Fruit fly (Drosophila melanogaster): ENCODE measurements around the gene ng1.

The ng1 gene

dm6 chrX:3255569-3256309, 13.5 kb downstream of the ng1 start (continued):
- TF ChIP-seq Awh (GFP tag; IDR thresholded peaks at IDR 0.05) (peak; percentile 87), Doc2 (GFP tag; IDR thresholded peaks at IDR 0.05) (peak; percentile 66), Atf-2 (GFP tag; optimal IDR thresholded peaks at IDR 0.05) (peak; percentile 95), CG11398 (GFP tag; optimal IDR thresholded peaks at IDR 0.05) (peak; percentile 91), dm (GFP tag; optimal IDR thresholded peaks at IDR 0.05) (peak; percentile 87), CG11456 (GFP tag; IDR thresholded peaks at IDR 0.05) (peak; percentile 92), ci (GFP tag; IDR thresholded peaks at IDR 0.05) (peak; percentile 90), seq (GFP tag; IDR thresholded peaks at IDR 0.05) (peak; percentile 96), yki (optimal IDR thresholded peaks at IDR 0.05) (no peak), CG14965 (GFP tag; optimal IDR thresholded peaks at IDR 0.05; ENCODE audit: borderline replicate concordance) (peak; percentile 51), NFAT (GFP tag; IDR thresholded peaks at IDR 0.05) (peak; percentile 86), CG12391 (tag; optimal IDR thresholded peaks at IDR 0.05) (peak; percentile 95), Kr (GFP tag; optimal IDR thresholded peaks at IDR 0.05) (no peak), grau (tag; optimal IDR thresholded peaks at IDR 0.05) (peak; percentile 93), CG8765 (GFP tag; IDR thresholded peaks at IDR 0.05) (peak; percentile 41; the same call in 1 of the 2 replicates), CG12219 (GFP tag; optimal IDR thresholded peaks at IDR 0.05) (peak; percentile 81), Atf6 (GFP tag; IDR thresholded peaks at IDR 0.05) (peak; percentile 96), CG3065 (GFP tag; optimal IDR thresholded peaks at IDR 0.05) (peak; percentile 82), lmd (GFP tag; IDR thresholded peaks at IDR 0.05) (peak; percentile 96), CG7372 (GFP tag; IDR thresholded peaks at IDR 0.05) (peak; percentile 91), MESR4 (GFP tag; optimal IDR thresholded peaks at IDR 0.05) (no peak), E2f2 (GFP tag; IDR thresholded peaks at IDR 0.05) (peak; percentile 81), CG11560 (tag; IDR thresholded peaks at IDR 0.05) (peak; percentile 81), Ptx1 (GFP tag; IDR thresholded peaks at IDR 0.05) (peak; percentile 94), gem (tag; optimal IDR thresholded peaks at IDR 0.05) (peak; percentile 98), amos (GFP tag; IDR thresholded peaks at IDR 0.05; ENCODE audit: partially characterized antibody) (peak; percentile 31; the same call in 1 of the 2 replicates), Adf1 (GFP tag; IDR thresholded peaks at IDR 0.05) (peak; percentile 76), ftz-f1 (GFP tag; optimal IDR thresholded peaks at IDR 0.05) (no peak), CG12071 (GFP tag; optimal IDR thresholded peaks at IDR 0.05) (peak; percentile 72), CG3163 (GFP tag; optimal IDR thresholded peaks at IDR 0.05) (peak; percentile 83), NC2β (GFP tag; optimal IDR thresholded peaks at IDR 0.05) (peak; percentile 87), Dek (tag; optimal IDR thresholded peaks at IDR 0.05) (peak; percentile 93), ham (GFP tag; IDR thresholded peaks at IDR 0.05) (peak; percentile 87), gce (GFP tag; IDR thresholded peaks at IDR 0.05) (peak; percentile 64; the same call in 1 of the 3 replicates), ind (GFP tag; optimal IDR thresholded peaks at IDR 0.05) (peak; percentile 96), vfl (GFP tag; optimal IDR thresholded peaks at IDR 0.05) (peak; percentile 94), Mrtf (GFP tag; IDR thresholded peaks at IDR 0.05) (peak; percentile 82; the same call in 2 of the 3 replicates), CG10274 (GFP tag; optimal IDR thresholded peaks at IDR 0.05) (peak; percentile 87), CG17802 (tag; optimal IDR thresholded peaks at IDR 0.05) (peak; percentile 71), en (GFP tag; optimal IDR thresholded peaks at IDR 0.05) (peak; percentile 81), schlank (tag; optimal IDR thresholded peaks at IDR 0.05) (peak; percentile 75), CG13287 (GFP tag; IDR thresholded peaks at IDR 0.05; ENCODE audit: partially characterized antibody) (peak; percentile 39; the same call in 1 of the 2 replicates), CG17328 (GFP tag; IDR thresholded peaks at IDR 0.05) (peak; percentile 81), Doc3 (GFP tag; IDR thresholded peaks at IDR 0.05; ENCODE audit: partially characterized antibody) (no peak), CG6689 (GFP tag; IDR thresholded peaks at IDR 0.05) (peak; percentile 95), CG17186 (GFP tag; optimal IDR thresholded peaks at IDR 0.05) (peak; percentile 70), CG13424 (tag; optimal IDR thresholded peaks at IDR 0.05) (peak; percentile 96), toy (GFP tag; IDR thresholded peaks at IDR 0.05) (peak; percentile 73), chn (GFP tag; optimal IDR thresholded peaks at IDR 0.05) (peak; percentile 92), HLH54F (GFP tag; optimal IDR thresholded peaks at IDR 0.05) (peak; percentile 94), CG2202 (tag; optimal IDR thresholded peaks at IDR 0.05) (peak; percentile 60)

Measured in whole organism, embryonic.